Fruit fly (Drosophila melanogaster) whole organism, embryonic: Measurements from ENCODE around the gene mRpL48.

Experiments
- Aef1 ChIP-seq: fragments of 200-800 bp; sonication (Bioruptor generic); IDR thresholded peaks from 3 replicates; pipeline ENCODE4 v1.3.6; 2022; ENCODE audit warnings: missing biosample characterization, missing genetic modification characterization
- B-H1 ChIP-seq: fragments of 200-800 bp; sonication (Bioruptor generic); IDR thresholded peaks from 3 replicates; pipeline ENCODE4 v1.3.6; 2022; ENCODE audit warnings: missing biosample characterization, missing genetic modification characterization
- Blimp-1 ChIP-seq: fragments of 200-800 bp; sonication (Bioruptor generic); optimal IDR thresholded peaks from 3 replicates; lab custom pipeline; 2018; ENCODE audit warnings: missing biosample characterization, missing genetic modification characterization, mild to moderate bottlenecking, moderate library complexity, missing genetic modification reagents
- CG10321 ChIP-seq: fragments of 200-800 bp; sonication (Bioruptor generic); IDR thresholded peaks from 2 replicates; pipeline ENCODE4 v1.3.6; 2022; ENCODE audit warnings: missing biosample characterization, missing genetic modification characterization
- CG10543 ChIP-seq: fragments of 200-800 bp; sonication (Bioruptor generic); optimal IDR thresholded peaks from 3 replicates; lab custom pipeline; 2017; ENCODE audit warnings: missing biosample characterization, mild to moderate bottlenecking, missing genetic modification characterization, moderate library complexity
- CG11085 ChIP-seq: fragments of 200-800 bp; sonication (Bioruptor generic); IDR thresholded peaks from 2 replicates; pipeline ENCODE4 v1.3.6; 2022; ENCODE audit warnings: missing biosample characterization, missing genetic modification characterization
- CG12104 ChIP-seq: fragments of 200-800 bp; sonication (Bioruptor generic); optimal IDR thresholded peaks from 3 replicates; lab custom pipeline; 2016; ENCODE audit warnings: missing biosample characterization, missing genetic modification characterization
- CG12769 ChIP-seq: fragments of 200-800 bp; sonication (Bioruptor generic); optimal IDR thresholded peaks from 2 replicates; lab custom pipeline; 2019; ENCODE audit warnings: missing biosample characterization, mild to moderate bottlenecking, missing genetic modification characterization, moderate library complexity
- CG15073 ChIP-seq: fragments of 200-800 bp; sonication (Bioruptor generic); optimal IDR thresholded peaks from 2 replicates; lab custom pipeline; 2016; ENCODE audit warnings: missing biosample characterization, missing genetic modification characterization
- CG15696 ChIP-seq: fragments of 200-800 bp; sonication (Bioruptor generic); optimal IDR thresholded peaks from 2 replicates; lab custom pipeline; 2019; ENCODE audit warnings: missing biosample characterization, mild to moderate bottlenecking, missing genetic modification characterization, moderate library complexity
- CG16813 ChIP-seq: fragments of 200-800 bp; sonication (Bioruptor generic); IDR thresholded peaks from 3 replicates; pipeline ENCODE4 v1.3.6; 2022; ENCODE audit warnings: missing biosample characterization, missing genetic modification characterization; ENCODE audit not compliant: partially characterized antibody
- CG16815 ChIP-seq: fragments of 200-800 bp; sonication (Bioruptor generic); optimal IDR thresholded peaks from 3 replicates; lab custom pipeline; 2017; ENCODE audit warnings: missing biosample characterization, mild to moderate bottlenecking, missing genetic modification characterization
- CG17612 ChIP-seq: fragments of 200-800 bp; sonication (Bioruptor generic); IDR thresholded peaks from 2 replicates; pipeline ENCODE4 v1.3.6; 2022; ENCODE audit warnings: missing biosample characterization, missing genetic modification characterization
- CG17829 ChIP-seq: fragments of 200-800 bp; optimal IDR thresholded peaks from 2 replicates; lab custom pipeline; 2019; ENCODE audit warnings: missing biosample characterization, mild to moderate bottlenecking, missing genetic modification characterization, moderate library complexity
- CG2678 ChIP-seq: fragments of 200-800 bp; sonication (Bioruptor generic); optimal IDR thresholded peaks from 3 replicates; lab custom pipeline; 2019; ENCODE audit warnings: missing biosample characterization, mild to moderate bottlenecking, missing genetic modification characterization, moderate library complexity
- CG30431 ChIP-seq: fragments of 200-800 bp; sonication (Bioruptor generic); optimal IDR thresholded peaks from 2 replicates; lab custom pipeline; 2017; ENCODE audit warnings: missing biosample characterization, missing genetic modification characterization
- CG3065 ChIP-seq: fragments of 200-800 bp; sonication (Bioruptor generic); optimal IDR thresholded peaks from 2 replicates; lab custom pipeline; 2016; ENCODE audit warnings: missing biosample characterization, missing genetic modification characterization
- CG3163 ChIP-seq: fragments of 200-800 bp; sonication (Bioruptor generic); optimal IDR thresholded peaks from 3 replicates; lab custom pipeline; 2016; ENCODE audit warnings: missing biosample characterization, missing genetic modification characterization
- CG3995 ChIP-seq: fragments of 200-800 bp; sonication (Bioruptor generic); optimal IDR thresholded peaks from 3 replicates; lab custom pipeline; 2016; ENCODE audit warnings: missing biosample characterization, missing genetic modification characterization
- CG6765 ChIP-seq: fragments of 200-800 bp; sonication (Bioruptor generic); optimal IDR thresholded peaks from 3 replicates; lab custom pipeline; 2017; ENCODE audit warnings: missing biosample characterization, mild to moderate bottlenecking, missing genetic modification characterization
- CG6791 ChIP-seq: fragments of 200-800 bp; sonication (Bioruptor generic); IDR thresholded peaks from 3 replicates; pipeline ENCODE4 v1.3.6; 2022; ENCODE audit warnings: missing biosample characterization, missing genetic modification characterization; ENCODE audit not compliant: partially characterized antibody
- CG7271 ChIP-seq: fragments of 200-800 bp; sonication (Bioruptor generic); optimal IDR thresholded peaks from 2 replicates; lab custom pipeline; 2018; ENCODE audit warnings: missing biosample characterization, mild to moderate bottlenecking, missing genetic modification characterization, moderate library complexity
- CG7556 ChIP-seq: fragments of 200-800 bp; sonication (Bioruptor generic); optimal IDR thresholded peaks from 2 replicates; lab custom pipeline; 2017; ENCODE audit warnings: missing biosample characterization, mild to moderate bottlenecking, missing genetic modification characterization
- CG7745 ChIP-seq: fragments of 200-800 bp; sonication (Bioruptor generic); optimal IDR thresholded peaks from 2 replicates; lab custom pipeline; 2018; ENCODE audit warnings: missing biosample characterization, mild to moderate bottlenecking, missing genetic modification characterization, moderate library complexity
- CHES-1-like ChIP-seq: fragments of 200-800 bp; sonication (Bioruptor generic); optimal IDR thresholded peaks from 2 replicates; lab custom pipeline; 2016; ENCODE audit warnings: missing biosample characterization, missing genetic modification characterization
- Chrac-16 ChIP-seq: fragments of 200-800 bp; sonication (Bioruptor generic); optimal IDR thresholded peaks from 3 replicates; lab custom pipeline; 2016; ENCODE audit warnings: missing biosample characterization, missing genetic modification characterization
- Dbx ChIP-seq: fragments of 200-800 bp; sonication (Bioruptor generic); IDR thresholded peaks from 3 replicates; pipeline ENCODE4 v1.3.6; 2022; ENCODE audit warnings: missing biosample characterization, missing genetic modification characterization
- Dip3 ChIP-seq: fragments of 200-800 bp; sonication (Bioruptor generic); optimal IDR thresholded peaks from 3 replicates; lab custom pipeline; 2016; ENCODE audit warnings: missing biosample characterization, missing genetic modification characterization
- Dp ChIP-seq: fragments of 200-800 bp; sonication (Bioruptor generic); optimal IDR thresholded peaks from 2 replicates; lab custom pipeline; 2018; ENCODE audit warnings: missing biosample characterization, mild to moderate bottlenecking, missing genetic modification characterization, moderate library complexity
- ERR ChIP-seq: fragments of 200-800 bp; sonication (Bioruptor generic); optimal IDR thresholded peaks from 2 replicates; lab custom pipeline; 2016; ENCODE audit warnings: missing biosample characterization, missing genetic modification characterization
- Eip74EF ChIP-seq, 2 experiments: fragments of 200-800 bp in 1 of 2; fragments of >200 bp in 1 of 2; sonication (Bioruptor generic) in 1 of 2; optimal IDR thresholded peaks; 2 replicates each; lab custom pipeline; 2017 to 2019; ENCODE audit warnings: missing biosample characterization in 2 of 2, missing genetic modification characterization in 2 of 2, mild to moderate bottlenecking in 1 of 2, moderate library complexity in 1 of 2
- Lhr ChIP-seq: fragments of 200-800 bp; sonication (Bioruptor generic); optimal IDR thresholded peaks from 3 replicates; lab custom pipeline; 2017; ENCODE audit warnings: mild to moderate bottlenecking, missing biosample characterization, missing genetic modification reagents, missing genetic modification characterization
- Lim3 ChIP-seq: fragments of 200-800 bp; sonication (Bioruptor generic); IDR thresholded peaks from 2 replicates; pipeline ENCODE4 v1.3.6; 2022; ENCODE audit warnings: missing biosample characterization, missing genetic modification characterization
- Ptx1 ChIP-seq: fragments of 200-800 bp; sonication (Bioruptor generic); IDR thresholded peaks from 2 replicates; pipeline ENCODE4 v1.3.6; 2022; ENCODE audit warnings: missing biosample characterization, missing genetic modification characterization
- Usf ChIP-seq: fragments of 200-800 bp; sonication (Bioruptor generic); optimal IDR thresholded peaks from 2 replicates; lab custom pipeline; 2017; ENCODE audit warnings: missing genotype, missing biosample characterization, missing genetic modification characterization
- Vsx1 ChIP-seq: fragments of 200-800 bp; sonication (Bioruptor generic); optimal IDR thresholded peaks from 2 replicates; lab custom pipeline; 2017; ENCODE audit warnings: missing biosample characterization, mild to moderate bottlenecking, missing genetic modification characterization, missing genetic modification reagents
- al ChIP-seq: fragments of 200-800 bp; sonication (Bioruptor generic); IDR thresholded peaks from 2 replicates; pipeline ENCODE4 v1.3.6; 2022; ENCODE audit warnings: missing biosample characterization, missing genetic modification characterization
- bigmax ChIP-seq: fragments of 200-800 bp; sonication (Bioruptor generic); optimal IDR thresholded peaks from 2 replicates; lab custom pipeline; 2018; ENCODE audit warnings: missing biosample characterization, mild to moderate bottlenecking, missing genetic modification characterization
- cas ChIP-seq: fragments of 200-800 bp; sonication (Bioruptor generic); IDR thresholded peaks from 2 replicates; pipeline ENCODE4 v1.3.6; 2022; ENCODE audit warnings: missing biosample characterization, missing genetic modification characterization
- gcm2 ChIP-seq: fragments of 200-800 bp; sonication (Bioruptor generic); optimal IDR thresholded peaks from 2 replicates; lab custom pipeline; 2016; ENCODE audit warnings: missing biosample characterization, missing genetic modification characterization
- ham ChIP-seq: fragments of 200-800 bp; sonication (Bioruptor generic); IDR thresholded peaks from 2 replicates; pipeline ENCODE4 v1.3.6; 2022; ENCODE audit warnings: missing biosample characterization, missing genetic modification characterization
- klu ChIP-seq: fragments of 200-800 bp; sonication (Bioruptor generic); IDR thresholded peaks from 2 replicates; pipeline ENCODE4 v1.3.6; 2022; ENCODE audit warnings: missing biosample characterization, missing genetic modification characterization
- kni ChIP-seq: fragments of 200-800 bp; sonication (Bioruptor generic); optimal IDR thresholded peaks from 3 replicates; lab custom pipeline; 2017; ENCODE audit warnings: mild to moderate bottlenecking, missing biosample characterization, missing genetic modification reagents, missing genetic modification characterization
- lab ChIP-seq: fragments of 200-800 bp; sonication (Bioruptor generic); optimal IDR thresholded peaks from 3 replicates; lab custom pipeline; 2017; ENCODE audit warnings: missing biosample characterization, missing genetic modification characterization, mild to moderate bottlenecking, moderate library complexity, missing genetic modification reagents
- mam ChIP-seq: fragments of 200-800 bp; sonication (Bioruptor generic); optimal IDR thresholded peaks from 3 replicates; lab custom pipeline; 2016; ENCODE audit warnings: missing biosample characterization, missing genetic modification characterization
- phol ChIP-seq: fragments of 200-800 bp; sonication (Bioruptor generic); optimal IDR thresholded peaks from 3 replicates; lab custom pipeline; 2018; ENCODE audit warnings: missing biosample characterization, mild to moderate bottlenecking, missing genetic modification characterization, moderate library complexity
- psq ChIP-seq: fragments of 200-800 bp; sonication (Bioruptor generic); optimal IDR thresholded peaks from 2 replicates; lab custom pipeline; 2017; ENCODE audit warnings: missing biosample characterization, missing genetic modification characterization
- pum ChIP-seq: fragments of 200-800 bp; sonication (Bioruptor generic); optimal IDR thresholded peaks from 2 replicates; lab custom pipeline; 2016; ENCODE audit warnings: missing biosample characterization, missing genetic modification characterization
- stwl ChIP-seq: fragments of 200-800 bp; sonication (Bioruptor generic); optimal IDR thresholded peaks from 3 replicates; lab custom pipeline; 2018; ENCODE audit warnings: missing biosample characterization, mild to moderate bottlenecking, missing genetic modification characterization, moderate library complexity
- tna ChIP-seq: fragments of 200-800 bp; sonication (Bioruptor generic); IDR thresholded peaks from 2 replicates; pipeline ENCODE4 v1.3.6; 2022; ENCODE audit warnings: missing biosample characterization, missing genetic modification characterization; ENCODE audit not compliant: partially characterized antibody
- wek ChIP-seq: fragments of 200-800 bp; sonication (Bioruptor generic); optimal IDR thresholded peaks from 3 replicates; lab custom pipeline; 2018; ENCODE audit warnings: missing biosample characterization, mild to moderate bottlenecking, missing genetic modification characterization, moderate library complexity

The mRpL48 gene

DNA sequence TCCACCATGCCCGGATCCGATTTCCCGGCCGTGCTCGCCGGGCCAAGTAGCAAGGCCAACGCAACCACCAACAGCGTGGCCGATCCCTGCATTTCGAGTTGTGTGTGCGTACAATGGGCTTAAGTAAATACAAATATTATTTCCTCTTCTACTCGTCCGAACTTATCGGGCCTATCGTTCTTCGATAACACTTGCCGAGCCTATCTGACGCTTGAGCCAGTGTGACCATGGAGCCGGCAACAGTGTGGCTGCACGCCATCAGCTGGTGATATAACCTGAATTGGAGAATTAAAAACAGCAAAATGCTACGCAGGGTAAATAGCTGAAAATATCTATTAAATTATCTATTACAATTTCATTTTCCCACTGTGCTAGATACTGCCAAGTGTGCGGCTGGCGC lies at the start of gene mRpL48, which contains the start of gene CG17660 (continued):
- TF ChIP-seq CHES-1-like (GFP tag; lab: Kevin White, UChicago) = peak; percentile 64
- TF ChIP-seq CG7271 (tag; lab: Kevin White, UChicago) = no peak
- peak; percentile 33 for TF ChIP-seq ERR
- TF ChIP-seq CG30431 (GFP tag; lab: Kevin White, UChicago) = no peak
- TF ChIP-seq CG15073 (GFP tag; lab: Kevin White, UChicago) = no peak
- peak; percentile 70 for TF ChIP-seq CG16813 (GFP tag; lab: Robert Waterston, UW)
- no peak for TF ChIP-seq gcm2
- no peak for TF ChIP-seq CG7745
- no peak for TF ChIP-seq Dbx (GFP tag; lab: Robert Waterston, UW)
- TF ChIP-seq CG3995 (GFP tag; lab: Kevin White, UChicago) = no peak
- TF ChIP-seq CG11085 (GFP tag; lab: Robert Waterston, UW) = no peak
- no peak for TF ChIP-seq Ptx1 (GFP tag; lab: Robert Waterston, UW)
- TF ChIP-seq CG6765 (GFP tag; lab: Kevin White, UChicago) = no peak
- no peak for TF ChIP-seq klu (GFP tag; lab: Robert Waterston, UW)
- no peak for TF ChIP-seq Chrac-16 (GFP tag; lab: Kevin White, UChicago)
- no peak for TF ChIP-seq cas (GFP tag; lab: Robert Waterston, UW)
- peak in 1 of 2 experiments; percentile 42 for TF ChIP-seq Eip74EF (GFP tag; optimal IDR thresholded peaks at IDR 0.05; lab: Kevin White, UChicago)
- no peak for TF ChIP-seq ham (GFP tag; lab: Robert Waterston, UW)
- TF ChIP-seq kni (GFP tag; lab: Kevin White, UChicago) = peak; percentile 12
- TF ChIP-seq stwl (tag; lab: Kevin White, UChicago) = peak; percentile 92
- TF ChIP-seq CG16815 (GFP tag; lab: Kevin White, UChicago) = no peak
- TF ChIP-seq Vsx1 (GFP tag; lab: Kevin White, UChicago) = no peak
- no peak for TF ChIP-seq CG7556 (GFP tag; lab: Kevin White, UChicago)
- peak; percentile 15 for TF ChIP-seq Dip3
- no peak for TF ChIP-seq CG3065 (GFP tag; lab: Kevin White, UChicago)
- no peak for TF ChIP-seq CG17612 (GFP tag; lab: Robert Waterston, UW)
- TF ChIP-seq CG12769 = no peak
- no peak for TF ChIP-seq Blimp-1 (GFP tag; lab: Kevin White, UChicago)
- no peak for TF ChIP-seq pum (GFP tag; lab: Kevin White, UChicago)
- TF ChIP-seq CG10321 (GFP tag; lab: Robert Waterston, UW) = no peak
- TF ChIP-seq CG17829 (tag; lab: Kevin White, UChicago) = peak; percentile 58
- TF ChIP-seq wek (GFP tag; lab: Kevin White, UChicago) = no peak
- peak; percentile 22 for TF ChIP-seq Lhr (GFP tag; lab: Kevin White, UChicago)
- no peak for TF ChIP-seq CG2678 (tag; lab: Kevin White, UChicago)
- TF ChIP-seq Lim3 = no peak
- TF ChIP-seq tna = peak; percentile 56
- TF ChIP-seq Aef1 (GFP tag; lab: Robert Waterston, UW) = no peak
- TF ChIP-seq bigmax (GFP tag; lab: Kevin White, UChicago) = peak; percentile 96
- TF ChIP-seq lab = no peak
- TF ChIP-seq al (GFP tag; lab: Robert Waterston, UW) = no peak
- no peak for TF ChIP-seq CG12104
- TF ChIP-seq CG3163 = no peak
- TF ChIP-seq mam = no peak
- TF ChIP-seq Dp (GFP tag; lab: Kevin White, UChicago) = peak; percentile 51
- no peak for TF ChIP-seq B-H1 (GFP tag; lab: Robert Waterston, UW)
- no peak for TF ChIP-seq psq (GFP tag; lab: Kevin White, UChicago)
- TF ChIP-seq CG6791 (GFP tag; lab: Robert Waterston, UW) = peak; percentile 84
- no peak for TF ChIP-seq CG10543 (GFP tag; lab: Kevin White, UChicago)
- peak; percentile 25 for TF ChIP-seq phol (tag; lab: Kevin White, UChicago)
- no peak for TF ChIP-seq Usf (GFP tag; lab: Kevin White, UChicago)
- TF ChIP-seq CG15696 (tag; lab: Kevin White, UChicago) = no peak
